Fruit fly (Drosophila melanogaster) whole organism, prepupa: ENCODE measurements around the gene CG17349.

Source experiments
- CG16779 ChIP-seq: fragments of 200-800 bp; sonication (Bioruptor generic); optimal IDR thresholded peaks from 3 replicates; lab custom pipeline; 2017; ENCODE audit warnings: missing biosample characterization, mild to moderate bottlenecking, missing genetic modification characterization
- CG3032 ChIP-seq: fragments of 200-800 bp; optimal IDR thresholded peaks from 2 replicates; lab custom pipeline; 2019; ENCODE audit warnings: missing biosample characterization, mild to moderate bottlenecking, missing genetic modification characterization, moderate library complexity
- CG31627 ChIP-seq: fragments of 200-800 bp; sonication (Bioruptor generic); optimal IDR thresholded peaks from 3 replicates; lab custom pipeline; 2016; ENCODE audit warnings: missing biosample characterization, missing genetic modification characterization
- CG34406 ChIP-seq: fragments of 200-800 bp; sonication (Bioruptor generic); optimal IDR thresholded peaks from 3 replicates; lab custom pipeline; 2016; ENCODE audit warnings: missing biosample characterization, missing genetic modification characterization
- CG4318 ChIP-seq: fragments of 200-800 bp; sonication (Bioruptor generic); optimal IDR thresholded peaks from 3 replicates; lab custom pipeline; 2017; ENCODE audit warnings: missing biosample characterization, mild to moderate bottlenecking, missing genetic modification characterization
- Eip78C ChIP-seq: fragments of 200-800 bp; sonication (Bioruptor generic); peaks from one replicate; lab custom pipeline; 2016; ENCODE audit warnings: missing biosample characterization, missing genetic modification characterization
- Gug ChIP-seq: fragments of 200-800 bp; sonication (Bioruptor generic); IDR thresholded peaks from 2 replicates; pipeline ENCODE4 v1.3.6; 2022; ENCODE audit warnings: missing biosample characterization, missing genetic modification characterization
- Hr39 ChIP-seq: fragments of 200-800 bp; sonication (Bioruptor generic); optimal IDR thresholded peaks from 2 replicates; lab custom pipeline; 2016; ENCODE audit warnings: missing biosample characterization, missing genetic modification characterization
- OdsH ChIP-seq: fragments of 200-800 bp; sonication (Bioruptor generic); optimal IDR thresholded peaks from 3 replicates; lab custom pipeline; 2016; ENCODE audit warnings: missing biosample characterization, missing genetic modification characterization
- fd59A ChIP-seq: fragments of 200-800 bp; sonication (Bioruptor generic); optimal IDR thresholded peaks from 2 replicates; lab custom pipeline; 2017; ENCODE audit warnings: missing biosample characterization, mild to moderate bottlenecking, missing genetic modification characterization, missing genetic modification reagents
- svp ChIP-seq: fragments of 200-800 bp; sonication (Bioruptor generic); peaks from one replicate; lab custom pipeline; 2016; ENCODE audit warnings: missing biosample characterization, missing genetic modification characterization

- TF ChIP-seq CG16779 (no peak), CG34406 (no peak), CG31627 (no peak), Gug (GFP tag; lab: Robert Waterston, UW) (no peak), OdsH (GFP tag; lab: Kevin White, UChicago) (no peak), Eip78C (GFP tag; lab: Kevin White, UChicago) (no peak), CG4318 (GFP tag; lab: Kevin White, UChicago) (no peak), fd59A (GFP tag; lab: Kevin White, UChicago) (no peak), svp (GFP tag; lab: Kevin White, UChicago) (no peak), Hr39 (GFP tag; lab: Kevin White, UChicago) (no peak), CG3032 (no peak)
Observed at dm6 chr2L:19339023-19339422, 31.2 kb upstream of the CG17349 start.
